Fruit fly (Drosophila melanogaster) whole organism, pupa: ENCODE measurements around the gene CG14971.

Source experiments
- CG10348 ChIP-seq: fragments of 200-800 bp; sonication (Bioruptor generic); IDR thresholded peaks from 2 replicates; pipeline ENCODE4 v1.3.6; 2022; ENCODE audit warnings: missing biosample characterization, missing genetic modification characterization
- CG12605 ChIP-seq: fragments of 200-800 bp; sonication (Bioruptor generic); IDR thresholded peaks from 2 replicates; pipeline ENCODE4 v1.3.6; 2022; ENCODE audit warnings: missing biosample characterization, missing genetic modification characterization
- CG13204 ChIP-seq: fragments of 200-800 bp; sonication (Bioruptor generic); optimal IDR thresholded peaks from 2 replicates; lab custom pipeline; 2018; ENCODE audit warnings: missing biosample characterization, mild to moderate bottlenecking, missing genetic modification characterization, moderate library complexity
- CG14655 ChIP-seq: fragments of 200-800 bp; sonication (Bioruptor generic); optimal IDR thresholded peaks from 3 replicates; lab custom pipeline; 2017; ENCODE audit warnings: mild to moderate bottlenecking, missing biosample characterization, missing genetic modification reagents, missing genetic modification characterization
- CG15710 ChIP-seq: fragments of 200-800 bp; sonication (Bioruptor generic); optimal IDR thresholded peaks from 2 replicates; lab custom pipeline; 2018; ENCODE audit warnings: missing biosample characterization, mild to moderate bottlenecking, missing genetic modification characterization, moderate library complexity
- CG17806 ChIP-seq: fragments of 200-800 bp; sonication (Bioruptor generic); optimal IDR thresholded peaks from 2 replicates; lab custom pipeline; 2018; ENCODE audit warnings: missing biosample characterization, mild to moderate bottlenecking, missing genetic modification characterization, moderate library complexity
- CG32121 ChIP-seq: fragments of 200-800 bp; sonication (Bioruptor generic); IDR thresholded peaks from 2 replicates; pipeline ENCODE4 v1.3.6; 2022; ENCODE audit warnings: missing biosample characterization, missing genetic modification characterization
- CG34367 ChIP-seq: fragments of 200-800 bp; sonication (Bioruptor generic); optimal IDR thresholded peaks from 2 replicates; lab custom pipeline; 2018; ENCODE audit warnings: missing biosample characterization, mild to moderate bottlenecking, missing genetic modification characterization
- CG4496 ChIP-seq: fragments of 200-800 bp; sonication (Bioruptor generic); IDR thresholded peaks from 3 replicates; pipeline ENCODE4 v1.3.6; 2022; ENCODE audit warnings: missing biosample characterization, missing genetic modification characterization
- CG8159 ChIP-seq: fragments of 200-800 bp; sonication (Bioruptor generic); optimal IDR thresholded peaks from 3 replicates; lab custom pipeline; 2018; ENCODE audit warnings: missing biosample characterization, mild to moderate bottlenecking, missing genetic modification characterization, moderate library complexity
- CG8301 ChIP-seq: fragments of 200-800 bp; sonication (Bioruptor generic); optimal IDR thresholded peaks from 2 replicates; lab custom pipeline; 2018; ENCODE audit warnings: missing biosample characterization, mild to moderate bottlenecking, missing genetic modification characterization
- CG9948 ChIP-seq: fragments of 200-800 bp; sonication (Bioruptor generic); optimal IDR thresholded peaks from 2 replicates; lab custom pipeline; 2018; ENCODE audit warnings: missing biosample characterization, mild to moderate bottlenecking, missing genetic modification characterization, moderate library complexity
- D1 ChIP-seq: fragments of 200-800 bp; sonication (Bioruptor generic); optimal IDR thresholded peaks from 2 replicates; lab custom pipeline; 2018; ENCODE audit warnings: missing biosample characterization, mild to moderate bottlenecking, missing genetic modification characterization, moderate library complexity
- EcR ChIP-seq: fragments of 200-800 bp; sonication (Bioruptor generic); optimal IDR thresholded peaks from 3 replicates; lab custom pipeline; 2019; ENCODE audit warnings: missing biosample characterization, missing genetic modification characterization, mild to moderate bottlenecking, moderate library complexity, missing genetic modification reagents
- Ets98B ChIP-seq: fragments of 200-800 bp; sonication (Bioruptor generic); IDR thresholded peaks from 2 replicates; pipeline ENCODE4 v1.3.6; 2022; ENCODE audit warnings: missing biosample characterization, missing genetic modification characterization
- Pif1A ChIP-seq: fragments of 200-800 bp; sonication (Bioruptor generic); optimal IDR thresholded peaks from 3 replicates; lab custom pipeline; 2016; ENCODE audit warnings: missing biosample characterization, missing genetic modification characterization
- Pif1B ChIP-seq: fragments of 200-800 bp; sonication (Bioruptor generic); optimal IDR thresholded peaks from 3 replicates; lab custom pipeline; 2016; ENCODE audit warnings: missing biosample characterization, missing genetic modification characterization
- Snoo ChIP-seq: fragments of 200-800 bp; sonication (Bioruptor generic); optimal IDR thresholded peaks from 3 replicates; lab custom pipeline; 2017; ENCODE audit warnings: missing biosample characterization, mild to moderate bottlenecking, missing genetic modification characterization, inconsistent platforms
- fd96Ca ChIP-seq: fragments of 200-800 bp; sonication (Bioruptor generic); IDR thresholded peaks from 3 replicates; pipeline ENCODE4 v1.3.6; 2022; ENCODE audit warnings: missing biosample characterization, missing genetic modification characterization
- gl ChIP-seq: fragments of 200-800 bp; sonication (Bioruptor generic); optimal IDR thresholded peaks from 2 replicates; lab custom pipeline; 2018; ENCODE audit warnings: missing biosample characterization, mild to moderate bottlenecking, missing genetic modification characterization
- rn ChIP-seq: fragments of 200-800 bp; sonication (Bioruptor generic); IDR thresholded peaks from 2 replicates; pipeline ENCODE4 v1.3.6; 2022; ENCODE audit warnings: missing biosample characterization, missing genetic modification characterization

CG14971 gene

dm6 chr3L:3456922-3457321, 14.2 kb downstream of the CG14971 start:
- no peak for TF ChIP-seq Snoo (tag; lab: Kevin White, UChicago)
- TF ChIP-seq CG10348 (GFP tag; lab: Robert Waterston, UW), result no peak
- TF ChIP-seq CG13204 (GFP tag; lab: Kevin White, UChicago), result no peak
- no peak for TF ChIP-seq CG4496
- no peak for TF ChIP-seq EcR (GFP tag; lab: Kevin White, UChicago)
- TF ChIP-seq CG8301 (tag; lab: Kevin White, UChicago), result no peak
- TF ChIP-seq fd96Ca (GFP tag; lab: Robert Waterston, UW), result no peak
- no peak for TF ChIP-seq CG34367 (tag; lab: Kevin White, UChicago)
- no peak for TF ChIP-seq CG9948
- TF ChIP-seq CG12605 (GFP tag; lab: Robert Waterston, UW), result no peak
- no peak for TF ChIP-seq CG15710

- TF ChIP-seq CG10348 (GFP tag; lab: Robert Waterston, UW) (no peak), gl (tag; lab: Kevin White, UChicago) (no peak), CG8159 (tag; lab: Kevin White, UChicago) (no peak), CG12605 (GFP tag; lab: Robert Waterston, UW) (no peak), CG8301 (tag; lab: Kevin White, UChicago) (no peak), CG14655 (GFP tag; lab: Kevin White, UChicago) (no peak), CG4496 (no peak), Pif1B (GFP tag; lab: Kevin White, UChicago) (no peak), CG32121 (no peak), CG15710 (no peak), Snoo (tag; lab: Kevin White, UChicago) (no peak), Pif1A (GFP tag; lab: Kevin White, UChicago) (no peak)
These were observed 15.0 kb downstream of the CG14971 start for dm6 chr3L:3456009-3456566.

dm6 chr3L:3455555-3455939, 15.6 kb downstream of the CG14971 start:
- TF ChIP-seq D1 (tag; lab: Kevin White, UChicago) (no peak), CG14655 (GFP tag; lab: Kevin White, UChicago) (no peak), CG9948 (no peak), CG10348 (GFP tag; lab: Robert Waterston, UW) (no peak), Ets98B (GFP tag; lab: Robert Waterston, UW) (no peak), CG34367 (tag; lab: Kevin White, UChicago) (no peak)

dm6 chr3L:3454921-3455554, 16.1 kb downstream of the CG14971 start:
- no peak for TF ChIP-seq Pif1A (GFP tag; lab: Kevin White, UChicago)
- no peak for TF ChIP-seq rn (GFP tag; lab: Robert Waterston, UW)
- no peak for TF ChIP-seq Ets98B (GFP tag; lab: Robert Waterston, UW)
- no peak for TF ChIP-seq CG15710
- no peak for TF ChIP-seq D1 (tag; lab: Kevin White, UChicago)
- no peak for TF ChIP-seq CG32121
- no peak for TF ChIP-seq gl (tag; lab: Kevin White, UChicago)
- no peak for TF ChIP-seq CG13204 (GFP tag; lab: Kevin White, UChicago)
- no peak for TF ChIP-seq EcR (GFP tag; lab: Kevin White, UChicago)
- no peak for TF ChIP-seq Snoo (tag; lab: Kevin White, UChicago)
- TF ChIP-seq CG8159 (tag; lab: Kevin White, UChicago), result no peak
- TF ChIP-seq CG17806, result no peak
- no peak for TF ChIP-seq CG12605 (GFP tag; lab: Robert Waterston, UW)
- TF ChIP-seq CG9948, result no peak
- TF ChIP-seq CG14655 (GFP tag; lab: Kevin White, UChicago), result no peak
- TF ChIP-seq CG10348 (GFP tag; lab: Robert Waterston, UW), result no peak
- TF ChIP-seq fd96Ca (GFP tag; lab: Robert Waterston, UW), result no peak
- TF ChIP-seq Pif1B (GFP tag; lab: Kevin White, UChicago), result no peak
- no peak for TF ChIP-seq CG34367 (tag; lab: Kevin White, UChicago)
- TF ChIP-seq CG4496, result no peak

- no peak for TF ChIP-seq CG32121
- no peak for TF ChIP-seq CG10348 (GFP tag; lab: Robert Waterston, UW)
- no peak for TF ChIP-seq CG12605 (GFP tag; lab: Robert Waterston, UW)
- TF ChIP-seq CG15710, result no peak
- no peak for TF ChIP-seq fd96Ca (GFP tag; lab: Robert Waterston, UW)
- no peak for TF ChIP-seq CG13204 (GFP tag; lab: Kevin White, UChicago)
- no peak for TF ChIP-seq CG17806
- no peak for TF ChIP-seq Snoo (tag; lab: Kevin White, UChicago)
- no peak for TF ChIP-seq D1 (tag; lab: Kevin White, UChicago)
- no peak for TF ChIP-seq CG14655 (GFP tag; lab: Kevin White, UChicago)
- no peak for TF ChIP-seq CG8301 (tag; lab: Kevin White, UChicago)
- TF ChIP-seq CG4496, result no peak
- TF ChIP-seq CG34367 (tag; lab: Kevin White, UChicago), result no peak
- no peak for TF ChIP-seq Ets98B (GFP tag; lab: Robert Waterston, UW)
- TF ChIP-seq gl (tag; lab: Kevin White, UChicago), result no peak
- no peak for TF ChIP-seq Pif1B (GFP tag; lab: Kevin White, UChicago)
These were observed 16.7 kb downstream of the CG14971 start for dm6 chr3L:3454430-3454829.

dm6 chr3L:3452684-3453083, 18.4 kb downstream of the CG14971 start:
- TF ChIP-seq CG4496, result 0 out of 3 replicates have a peak, but pooled peaks have one; percentile 4
- no peak for TF ChIP-seq Snoo (tag; lab: Kevin White, UChicago)
